Worm (Caenorhabditis elegans) whole organism, late embryonic: ENCODE data around the gene oxi-1.

Experiments
- dve-1 ChIP-seq: sonication (generic microtip); optimal IDR thresholded peaks from 2 replicates; lab custom pipeline; 2017; ENCODE audit warnings: antibody characterized with exemption, mild to moderate bottlenecking, missing genetic modification characterization, missing compliant biosample characterization
- hlh-30 ChIP-seq: sonication (generic microtip); optimal IDR thresholded peaks from 2 replicates; lab custom pipeline; 2017; ENCODE audit warnings: antibody characterized with exemption, missing genetic modification characterization, missing compliant biosample characterization; ENCODE audit not compliant: insufficient read depth

DNA sequence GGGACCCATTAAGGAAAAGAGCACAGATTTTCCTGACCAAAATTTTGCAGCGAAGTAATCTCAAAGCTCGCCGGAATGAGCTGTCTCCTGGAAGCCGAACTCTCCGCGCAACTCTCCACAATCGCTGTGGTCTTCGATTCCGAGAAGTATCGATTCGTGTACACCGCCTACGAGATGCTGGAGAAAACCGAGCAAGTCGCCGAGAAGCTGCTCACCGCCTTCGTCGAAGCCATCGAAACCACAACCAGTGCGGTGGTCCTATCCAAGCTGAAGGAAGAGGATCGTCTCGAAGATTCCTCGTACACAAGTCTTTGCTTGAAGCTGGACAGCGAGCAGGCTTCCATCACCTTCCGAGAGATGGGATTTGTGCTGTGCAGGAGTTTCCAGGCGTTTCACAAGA is 12.7 kb downstream of the oxi-1 start:
- TF ChIP-seq dve-1 (tag; lab: Kevin White, UChicago) (no peak), hlh-30 (no peak)
